Worm (Caenorhabditis elegans) whole organism, L4 larva: ENCODE measurements around the gene tag-209.

ENCODE experiments used
- R02D3.7 ChIP-seq: fragments of 150-350 bp; sonication (generic microtip); optimal IDR thresholded peaks from 3 replicates; lab custom pipeline; 2014; ENCODE audit warnings: missing biosample characterization, missing genetic modification characterization
- T26A8.4 ChIP-seq: fragments of 200-800 bp; sonication (Bioruptor generic); IDR thresholded peaks from 2 replicates; pipeline ENCODE4 v1.3.6; 2022; ENCODE audit warnings: missing genetic modification characterization, missing compliant biosample characterization
- Y5F2A.4 ChIP-seq: fragments of 200-800 bp; sonication (Bioruptor generic); optimal IDR thresholded peaks from 2 replicates; lab custom pipeline; 2018; ENCODE audit warnings: mild to moderate bottlenecking, missing genetic modification characterization, missing compliant biosample characterization
- aha-1 ChIP-seq: fragments of 150-350 bp; peaks from one replicate; lab custom pipeline; 2014; ENCODE audit warnings: missing biosample characterization, missing genetic modification characterization
- ceh-28 ChIP-seq: fragments of 150-350 bp; optimal IDR thresholded peaks from 2 replicates; lab custom pipeline; 2014; ENCODE audit warnings: missing biosample characterization, missing genetic modification reagents, missing genetic modification characterization
- ceh-44 ChIP-seq: fragments of 200-800 bp; sonication (Bioruptor generic); IDR thresholded peaks from 2 replicates; pipeline ENCODE4 v1.3.6; 2022; ENCODE audit warnings: missing genetic modification reagents, missing genetic modification characterization, missing compliant biosample characterization
- ceh-62 ChIP-seq: sonication (generic microtip); optimal IDR thresholded peaks from 2 replicates; lab custom pipeline; 2017; ENCODE audit warnings: missing biosample characterization, missing genetic modification characterization
- ces-1 ChIP-seq: fragments of 150-350 bp; sonication (generic microtip); optimal IDR thresholded peaks from 4 replicates; lab custom pipeline; 2014; ENCODE audit warnings: missing biosample characterization, missing genetic modification reagents, missing genetic modification characterization
- cey-2 ChIP-seq: sonication (generic microtip); optimal IDR thresholded peaks from 3 replicates; lab custom pipeline; 2017; ENCODE audit warnings: missing genetic modification characterization, mild to moderate bottlenecking, missing compliant biosample characterization, antibody characterized with exemption, borderline replicate concordance; ENCODE audit not compliant: insufficient read depth
- daf-16 ChIP-seq, 3 experiments: sonication (generic microtip); optimal IDR thresholded peaks; 2 replicates each; lab custom pipeline; 2016 to 2017; ENCODE audit warnings: missing genetic modification characterization in 3 of 3, missing genetic modification reagents in 3 of 3, mild to moderate bottlenecking in 2 of 3, missing compliant biosample characterization in 2 of 3, missing biosample characterization in 1 of 3, moderate library complexity in 1 of 3
- dpl-1 ChIP-seq: fragments of 150-350 bp; optimal IDR thresholded peaks from 2 replicates; lab custom pipeline; 2014; ENCODE audit warnings: missing biosample characterization, missing genetic modification reagents, missing genetic modification characterization
- fos-1 ChIP-seq: fragments of 150-350 bp; optimal IDR thresholded peaks from 2 replicates; lab custom pipeline; 2014; ENCODE audit warnings: missing biosample characterization, missing genetic modification characterization
- hif-1 ChIP-seq, 2 experiments: sonication (generic microtip); optimal IDR thresholded peaks; 2 replicates each; lab custom pipeline; 2016 to 2017; ENCODE audit warnings: missing compliant biosample characterization in 2 of 2, missing genetic modification characterization in 2 of 2, missing genetic modification reagents in 2 of 2, missing genotype in 2 of 2, mild to moderate bottlenecking in 1 of 2
- hlh-11 ChIP-seq: fragments of 200-800 bp; sonication (Bioruptor generic); optimal IDR thresholded peaks from 2 replicates; lab custom pipeline; 2018; ENCODE audit warnings: mild to moderate bottlenecking, missing genetic modification characterization, missing compliant biosample characterization
- hlh-30 ChIP-seq: sonication (generic microtip); optimal IDR thresholded peaks from 2 replicates; lab custom pipeline; 2017; ENCODE audit warnings: antibody characterized with exemption, mild to moderate bottlenecking, missing genetic modification characterization, missing compliant biosample characterization; ENCODE audit not compliant: insufficient read depth
- lin-1 ChIP-seq: fragments of 200-800 bp; sonication (Bioruptor generic); IDR thresholded peaks from 2 replicates; pipeline ENCODE4 v1.3.6; 2022; ENCODE audit warnings: missing genetic modification reagents, missing genetic modification characterization, missing compliant biosample characterization
- lin-38 ChIP-seq: fragments of 200-800 bp; sonication (Bioruptor generic); IDR thresholded peaks from 2 replicates; pipeline ENCODE4 v1.3.6; 2022; ENCODE audit warnings: missing genetic modification reagents, missing genetic modification characterization, missing compliant biosample characterization
- lsy-2 ChIP-seq, 2 experiments: fragments of 150-350 bp in 1 of 2; sonication (generic microtip) in 1 of 2; optimal IDR thresholded peaks; 2 replicates each; lab custom pipeline; 2014 to 2017; ENCODE audit warnings: missing biosample characterization in 2 of 2, missing genetic modification characterization in 2 of 2
- mep-1 ChIP-seq: fragments of 150-350 bp; sonication (generic microtip); optimal IDR thresholded peaks from 3 replicates; lab custom pipeline; 2014; ENCODE audit warnings: missing biosample characterization, missing genetic modification characterization
- mes-2 ChIP-seq: sonication (generic microtip); optimal IDR thresholded peaks from 2 replicates; lab custom pipeline; 2016; ENCODE audit warnings: missing genotype, mild to moderate bottlenecking, missing genetic modification characterization, missing compliant biosample characterization; ENCODE audit not compliant: poor library complexity, severe bottlenecking
- nhr-102 ChIP-seq: sonication (generic microtip); optimal IDR thresholded peaks from 2 replicates; lab custom pipeline; 2016; ENCODE audit warnings: mild to moderate bottlenecking, missing genetic modification characterization, moderate library complexity, missing compliant biosample characterization
- nhr-11 ChIP-seq: fragments of 150-350 bp; optimal IDR thresholded peaks from 2 replicates; lab custom pipeline; 2014; ENCODE audit warnings: missing biosample characterization, missing genetic modification characterization
- nhr-28 ChIP-seq: fragments of 150-350 bp; optimal IDR thresholded peaks from 2 replicates; lab custom pipeline; 2014; ENCODE audit warnings: missing biosample characterization, missing genetic modification characterization
- nhr-41 ChIP-seq: fragments of 200-800 bp; sonication (Bioruptor generic); IDR thresholded peaks from 2 replicates; pipeline ENCODE4 v1.3.6; 2022; ENCODE audit warnings: missing genetic modification reagents, missing genetic modification characterization, missing compliant biosample characterization
- nhr-77 ChIP-seq: fragments of 150-350 bp; optimal IDR thresholded peaks from 2 replicates; lab custom pipeline; 2014; ENCODE audit warnings: missing biosample characterization, missing genetic modification characterization
- pha-4 ChIP-seq, 2 experiments: fragments of 150-350 bp in 1 of 2; fragments of 200-800 bp in 1 of 2; sonication (Bioruptor generic) in 1 of 2; IDR thresholded peaks in 1 of 2; optimal IDR thresholded peaks in 1 of 2; 2 replicates each; pipeline versions ENCODE4 v1.3.6 to Lab custom; 2014 to 2022; ENCODE audit warnings: missing genetic modification characterization in 2 of 2, missing genetic modification reagents in 2 of 2, missing biosample characterization in 1 of 2, missing compliant biosample characterization in 1 of 2
- pqm-1 ChIP-seq: sonication (generic microtip); optimal IDR thresholded peaks from 2 replicates; lab custom pipeline; 2017; ENCODE audit warnings: missing biosample characterization, missing genetic modification characterization
- rbr-2 ChIP-seq: sonication (generic microtip); optimal IDR thresholded peaks from 2 replicates; lab custom pipeline; 2016; ENCODE audit warnings: missing genotype, missing genetic modification characterization, missing compliant biosample characterization
- sdz-12 ChIP-seq: fragments of 200-800 bp; sonication (Bioruptor generic); optimal IDR thresholded peaks from 2 replicates; lab custom pipeline; 2018; ENCODE audit warnings: mild to moderate bottlenecking, missing genetic modification characterization, missing compliant biosample characterization
- set-16 ChIP-seq: fragments of 200-800 bp; sonication (Bioruptor generic); IDR thresholded peaks from 2 replicates; pipeline ENCODE4 v1.3.6; 2022; ENCODE audit warnings: missing genetic modification reagents, missing genetic modification characterization, missing compliant biosample characterization
- snpc-1.2 ChIP-seq: fragments of 200-800 bp; sonication (Bioruptor generic); IDR thresholded peaks from 2 replicates; pipeline ENCODE4 v1.3.6; 2022; ENCODE audit warnings: missing genetic modification reagents, missing genetic modification characterization, missing compliant biosample characterization
- spr-3 ChIP-seq: fragments of 200-800 bp; sonication (Bioruptor generic); optimal IDR thresholded peaks from 2 replicates; lab custom pipeline; 2018; ENCODE audit warnings: mild to moderate bottlenecking, missing genetic modification characterization, missing compliant biosample characterization
- tra-1 ChIP-seq: fragments of 200-800 bp; sonication (Bioruptor generic); IDR thresholded peaks from 2 replicates; pipeline ENCODE4 v1.3.6; 2022; ENCODE audit warnings: missing genetic modification reagents, missing genetic modification characterization, missing compliant biosample characterization
- unc-39 ChIP-seq: sonication (generic microtip); optimal IDR thresholded peaks from 2 replicates; lab custom pipeline; 2017; ENCODE audit warnings: missing biosample characterization, missing genetic modification characterization
- unc-62 ChIP-seq, 3 experiments: fragments of 150-350 bp in 1 of 3; sonication (generic microtip); optimal IDR thresholded peaks in 2 of 3; peaks in 1 of 3; 1 replicate in 1 of 3; 2 replicates in 2 of 3; lab custom pipeline; 2014 to 2017; ENCODE audit warnings: missing biosample characterization in 3 of 3, missing genetic modification characterization in 3 of 3, missing genetic modification reagents in 3 of 3, missing genotype in 1 of 3
- zip-11 ChIP-seq: fragments of 200-800 bp; sonication (Bioruptor generic); IDR thresholded peaks from 2 replicates; pipeline ENCODE4 v1.3.6; 2022; ENCODE audit warnings: missing genetic modification characterization, missing compliant biosample characterization
- zip-2 ChIP-seq: fragments of 150-350 bp; optimal IDR thresholded peaks from 2 replicates; lab custom pipeline; 2014; ENCODE audit warnings: missing biosample characterization, missing genetic modification characterization

The tag-209 gene

DNA sequence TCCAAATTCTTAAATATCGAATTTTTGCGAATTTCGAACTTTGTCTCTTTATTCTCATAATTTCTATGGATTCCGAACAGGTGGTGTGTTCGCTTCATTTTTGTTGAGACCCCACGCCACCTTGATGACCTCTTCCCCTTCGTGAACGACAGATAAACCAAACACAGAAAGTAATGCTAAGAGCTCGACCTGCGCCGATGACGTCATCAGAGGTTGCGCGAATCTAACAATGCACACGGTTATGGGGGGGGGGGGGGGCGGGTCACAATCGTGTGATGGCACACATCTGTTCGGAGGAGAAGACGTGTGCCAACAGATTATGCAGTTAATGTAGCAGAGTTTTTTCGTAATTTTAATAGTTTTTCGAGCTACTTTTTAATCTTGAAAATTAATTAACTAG is 2.9 kb upstream of the tag-209 start:
- TF ChIP-seq spr-3 (GFP tag; lab: Kevin White, UChicago) (no peak), ceh-62 (no peak), cey-2 (tag; lab: Kevin White, UChicago) (no peak), ceh-44 (GFP tag; lab: Robert Waterston, UW) (no peak)
- TF ChIP-seq, all 104 proteins: peak for 0

DNA sequence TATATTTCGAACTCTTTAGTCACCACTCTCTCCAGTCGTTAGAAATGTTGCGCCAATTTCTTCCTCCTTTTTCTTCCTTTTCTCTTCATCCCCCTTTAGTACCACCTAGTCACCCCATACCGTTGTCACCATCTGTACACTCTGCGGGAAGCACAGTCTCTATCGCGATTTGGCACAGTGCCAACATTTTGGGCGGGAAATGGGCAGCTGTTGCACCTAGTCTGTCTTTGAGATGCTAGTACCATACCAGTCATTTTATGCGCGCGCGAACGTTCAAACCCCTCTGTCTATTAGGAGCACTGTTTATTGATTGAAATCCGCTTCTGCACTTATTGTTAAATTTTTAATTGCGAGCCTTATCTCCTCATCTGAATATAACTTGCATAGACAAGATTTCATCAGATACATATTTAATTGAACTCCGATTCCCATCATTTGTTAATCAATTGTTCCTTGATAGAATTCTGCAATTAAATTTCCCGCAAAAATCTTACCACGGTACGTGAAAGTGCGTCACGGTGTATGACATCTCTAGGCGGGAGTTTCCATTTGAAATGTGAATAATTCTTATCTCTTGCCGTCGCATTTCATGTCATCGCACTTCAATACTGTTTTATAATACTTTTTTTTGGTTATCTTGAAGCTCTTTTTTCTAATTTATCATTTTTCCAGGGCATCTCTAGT is 2.2 kb upstream of the tag-209 start, which contains the start of gene cdl-1:
TSS of gene cdl-1 (plus strand) at position 673 of the 684 bp plus-strand sequence.
- TF ChIP-seq nhr-28 (tag; lab: Kevin White, UChicago) (peak; percentile 13), R02D3.7 (tag; lab: Kevin White, UChicago) (no peak), mes-2 (tag; lab: Kevin White, UChicago) (peak; percentile 84), rbr-2 (tag; lab: Kevin White, UChicago) (peak; percentile 21), hlh-11 (tag; lab: Kevin White, UChicago) (peak; percentile 44), dpl-1 (GFP tag; lab: Kevin White, UChicago) (peak; percentile 97), lin-38 (GFP tag; lab: Robert Waterston, UW) (peak; percentile 73), pqm-1 (tag; lab: Kevin White, UChicago) (peak; percentile 2), hif-1 (tag; optimal IDR thresholded peaks at IDR 0.05; lab: Kevin White, UChicago) (no peak), set-16 (no peak), lsy-2 (tag; optimal IDR thresholded peaks at IDR 0.05; lab: Kevin White, UChicago) (peak in 1 of 2 experiments; percentile 84), nhr-102 (tag; lab: Kevin White, UChicago) (peak; percentile 33), mep-1 (tag; lab: Kevin White, UChicago) (peak; percentile 55), aha-1 (tag; lab: Kevin White, UChicago) (peak; percentile 24), unc-39 (tag; lab: Kevin White, UChicago) (no peak), snpc-1.2 (no peak), daf-16 (GFP tag; optimal IDR thresholded peaks at IDR 0.05; lab: Kevin White, UChicago) (no peak), daf-16 (tag; optimal IDR thresholded peaks at IDR 0.05; lab: Kevin White, UChicago) (peak; percentile 65), fos-1 (tag; lab: Kevin White, UChicago) (no peak), Y5F2A.4 (GFP tag; lab: Kevin White, UChicago) (no peak), hlh-30 (tag; lab: Kevin White, UChicago) (peak; percentile 62), T26A8.4 (GFP tag; lab: Robert Waterston, UW) (peak; percentile 39; the same call in 1 of the 2 replicates), ces-1 (GFP tag; lab: Kevin White, UChicago) (no peak), sdz-12 (GFP tag; lab: Kevin White, UChicago) (no peak), pha-4 (GFP tag; IDR thresholded peaks at IDR 0.05; lab: Robert Waterston, UW) (no peak), pha-4 (tag; optimal IDR thresholded peaks at IDR 0.05; lab: Kevin White, UChicago) (peak; percentile 69), nhr-41 (GFP tag; lab: Robert Waterston, UW) (no peak), zip-11 (GFP tag; lab: Robert Waterston, UW) (no peak), nhr-77 (tag; lab: Kevin White, UChicago) (peak; percentile 4), tra-1 (no peak), lin-1 (GFP tag; lab: Robert Waterston, UW) (0 out of 2 replicates have a peak, but pooled peaks have one; percentile 29), zip-2 (tag; lab: Kevin White, UChicago) (no peak), unc-62 (GFP tag; optimal IDR thresholded peaks at IDR 0.05 in 1 of 2; lab: Kevin White, UChicago) (peak in 1 of 2 experiments; percentile 65), unc-62 (tag; optimal IDR thresholded peaks at IDR 0.05; lab: Kevin White, UChicago) (no peak), ceh-28 (tag; lab: Kevin White, UChicago) (no peak), nhr-11 (peak; percentile 37)
